Fruit fly (Drosophila melanogaster): ENCODE results near the gene CG7568.
A peak's percentile ranks its signal among the peaks of the same experiment; 100 is the strongest.

Gene CG7568

dm6 chr3R:29608177-29608576 lies 7.5 kb upstream of the CG7568 start, which contains the start of gene Diedel2:
TSS of gene Diedel2 (plus strand) at chr3R:29608477.
- no peak for TF ChIP-seq Mio (GFP tag; optimal IDR thresholded peaks at IDR 0.05)
- no peak for TF ChIP-seq psq (GFP tag; optimal IDR thresholded peaks at IDR 0.05)
- TF ChIP-seq Hnf4 (GFP tag; optimal IDR thresholded peaks at IDR 0.05): no peak
- no peak for TF ChIP-seq rgr (GFP tag; optimal IDR thresholded peaks at IDR 0.05)
- no peak for TF ChIP-seq sv (GFP tag; optimal IDR thresholded peaks at IDR 0.05)
- TF ChIP-seq jim (GFP tag; optimal IDR thresholded peaks at IDR 0.05): no peak
- no peak for TF ChIP-seq lola (GFP tag; optimal IDR thresholded peaks at IDR 0.05)
- TF ChIP-seq dl (GFP tag; optimal IDR thresholded peaks at IDR 0.05; ENCODE audit: insufficient read depth in 1 of 2, partially characterized antibody in 2 of 2): no peak
- no peak for TF ChIP-seq ey (GFP tag; optimal IDR thresholded peaks at IDR 0.05)
- TF ChIP-seq Jra (GFP tag; optimal IDR thresholded peaks at IDR 0.05): no peak
- TF ChIP-seq dmrt93B (GFP tag; optimal IDR thresholded peaks at IDR 0.05): no peak
- TF ChIP-seq CG32264 (GFP tag; optimal IDR thresholded peaks at IDR 0.05): no peak
- no peak for TF ChIP-seq fru (GFP tag; optimal IDR thresholded peaks at IDR 0.05)
- no peak for TF ChIP-seq OdsH (GFP tag; optimal IDR thresholded peaks at IDR 0.05)

dm6 chr3R:29592139-29592814 lies 8.4 kb downstream of the CG7568 start:
- TF ChIP-seq Rel (GFP tag; optimal IDR thresholded peaks at IDR 0.05): no peak
- TF ChIP-seq Rel (tag; optimal IDR thresholded peaks at IDR 0.05): peak; percentile 91
- TF ChIP-seq Hnf4 (GFP tag; optimal IDR thresholded peaks at IDR 0.05): no peak

- peak; percentile 42 for TF ChIP-seq Myc (optimal IDR thresholded peaks at IDR 0.05)
- peak; percentile 37 for TF ChIP-seq fru (GFP tag; optimal IDR thresholded peaks at IDR 0.05)
- no peak for TF ChIP-seq Rel (GFP tag; optimal IDR thresholded peaks at IDR 0.05)
- no peak for TF ChIP-seq Rel (tag; optimal IDR thresholded peaks at IDR 0.05)
- no peak for TF ChIP-seq GATAd (GFP tag; optimal IDR thresholded peaks at IDR 0.05)
- peak in 1 of 2 experiments; percentile 32 for TF ChIP-seq foxo (GFP tag; optimal IDR thresholded peaks at IDR 0.05)
- TF ChIP-seq sage (GFP tag; optimal IDR thresholded peaks at IDR 0.05): peak; percentile 22
- no peak for TF ChIP-seq Dif (GFP tag; optimal IDR thresholded peaks at IDR 0.05; ENCODE audit: partially characterized antibody)
- TF ChIP-seq rgr (GFP tag; optimal IDR thresholded peaks at IDR 0.05): peak; percentile 44
- TF ChIP-seq Hr83 (GFP tag; optimal IDR thresholded peaks at IDR 0.05; ENCODE audit: poor library complexity, severe bottlenecking): no peak
- TF ChIP-seq brk (GFP tag; optimal IDR thresholded peaks at IDR 0.05): peak; percentile 45
- no peak for TF ChIP-seq Jra (GFP tag; optimal IDR thresholded peaks at IDR 0.05)
- TF ChIP-seq tai (GFP tag; optimal IDR thresholded peaks at IDR 0.05): peak; percentile 45
- no peak for TF ChIP-seq Vsx2 (GFP tag; optimal IDR thresholded peaks at IDR 0.05; ENCODE audit: partially characterized antibody)
- no peak for TF ChIP-seq dl (GFP tag; optimal IDR thresholded peaks at IDR 0.05; ENCODE audit: insufficient read depth in 1 of 2, partially characterized antibody in 2 of 2)
- no peak for TF ChIP-seq dsf (GFP tag; optimal IDR thresholded peaks at IDR 0.05; ENCODE audit: borderline replicate concordance)
- TF ChIP-seq usp (GFP tag; optimal IDR thresholded peaks at IDR 0.05): no peak
- TF ChIP-seq jim (GFP tag; optimal IDR thresholded peaks at IDR 0.05): no peak
- no peak for TF ChIP-seq Hr78 (GFP tag; optimal IDR thresholded peaks at IDR 0.05)
- TF ChIP-seq CG9705 (GFP tag; optimal IDR thresholded peaks at IDR 0.05): no peak
- TF ChIP-seq ey (GFP tag; optimal IDR thresholded peaks at IDR 0.05): no peak
- no peak for TF ChIP-seq Dfd (GFP tag; optimal IDR thresholded peaks at IDR 0.05)
- TF ChIP-seq lola (GFP tag; optimal IDR thresholded peaks at IDR 0.05): no peak
- TF ChIP-seq OdsH (GFP tag; optimal IDR thresholded peaks at IDR 0.05): no peak
- no peak for TF ChIP-seq Sp1 (GFP tag; optimal IDR thresholded peaks at IDR 0.05)
- no peak for TF ChIP-seq HLH106 (tag; optimal IDR thresholded peaks at IDR 0.05)
- TF ChIP-seq woc (GFP tag; optimal IDR thresholded peaks at IDR 0.05): no peak
- TF ChIP-seq N (GFP tag; optimal IDR thresholded peaks at IDR 0.05): no peak
- peak; percentile 17 for TF ChIP-seq h (GFP tag; optimal IDR thresholded peaks at IDR 0.05)
- TF ChIP-seq pan (optimal IDR thresholded peaks at IDR 0.05): no peak
- TF ChIP-seq Mio (GFP tag; optimal IDR thresholded peaks at IDR 0.05): no peak
- no peak for TF ChIP-seq CG32264 (GFP tag; optimal IDR thresholded peaks at IDR 0.05)
- TF ChIP-seq psq (GFP tag; optimal IDR thresholded peaks at IDR 0.05): no peak
- peak; percentile 31 for TF ChIP-seq sv (GFP tag; optimal IDR thresholded peaks at IDR 0.05)
- TF ChIP-seq dmrt93B (GFP tag; optimal IDR thresholded peaks at IDR 0.05): no peak
- TF ChIP-seq CrebA (GFP tag; optimal IDR thresholded peaks at IDR 0.05; ENCODE audit: borderline replicate concordance): no peak
- TF ChIP-seq Abd-B (GFP tag; optimal IDR thresholded peaks at IDR 0.05): no peak
- TF ChIP-seq br (GFP tag; optimal IDR thresholded peaks at IDR 0.05): peak; percentile 28
- peak; percentile 47 for TF ChIP-seq Hnf4 (GFP tag; optimal IDR thresholded peaks at IDR 0.05)
Observed at dm6 chr3R:29591481-29592138, 9.1 kb downstream of the CG7568 start, which contains the start of gene alph. TSS of gene alph (plus strand) at chr3R:29591831.

All from whole organism, wandering third instar larva.